Worm (Caenorhabditis elegans): Measurements from ENCODE around the gene gex-2.

DNA sequence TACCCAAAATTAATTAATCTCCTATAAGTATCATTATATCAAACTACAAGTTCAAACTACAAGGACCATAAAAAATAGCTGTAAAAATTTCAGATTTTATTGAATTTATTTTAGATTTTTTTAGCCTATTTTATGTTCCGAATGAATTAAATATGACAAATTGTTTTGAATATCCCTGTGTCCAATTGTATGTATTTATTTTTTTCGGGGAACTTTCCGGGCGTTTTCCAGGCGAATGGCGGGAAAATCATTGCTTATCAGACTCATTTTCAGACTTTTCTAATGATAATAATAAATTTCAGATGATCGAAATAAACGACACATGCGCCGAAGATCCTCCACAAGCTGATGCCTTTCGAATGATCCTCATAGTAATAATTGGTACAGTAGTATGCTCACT, 24.6 kb upstream of the gex-2 start, which contains the start of gene F56A11.4:
- TF ChIP-seq die-1 (tag; optimal IDR thresholded peaks at IDR 0.05): no peak
- TF ChIP-seq ztf-18 (tag; optimal IDR thresholded peaks at IDR 0.05): no peak
- no peak for TF ChIP-seq F23B12.7 (tag; optimal IDR thresholded peaks at IDR 0.05; ENCODE audit: insufficient read depth)
- TF ChIP-seq T07F8.4 (tag; optimal IDR thresholded peaks at IDR 0.05): no peak
- TF ChIP-seq efl-1 (GFP tag; optimal IDR thresholded peaks at IDR 0.05): no peak
- TF ChIP-seq snpc-4 (GFP tag; optimal IDR thresholded peaks at IDR 0.05): no peak
- TF ChIP-seq snpc-4 (tag; optimal IDR thresholded peaks at IDR 0.05): no peak
- no peak for TF ChIP-seq attf-5 (GFP tag; optimal IDR thresholded peaks at IDR 0.05)
- TF ChIP-seq F57C9.4 (tag; optimal IDR thresholded peaks at IDR 0.05): no peak
- TF ChIP-seq hrde-1 (tag; optimal IDR thresholded peaks at IDR 0.05; ENCODE audit: borderline replicate concordance): no peak
- TF ChIP-seq K11D2.4 (GFP tag; IDR thresholded peaks at IDR 0.05): no peak
- no peak for TF ChIP-seq cebp-1 (GFP tag; IDR thresholded peaks at IDR 0.05)
- no peak for TF ChIP-seq cebp-1 (tag; optimal IDR thresholded peaks at IDR 0.05)

Data from whole organism, young adult.